Worm (Caenorhabditis elegans) whole organism, L1 larva: ENCODE data around the gene nhr-125.

Source experiments
- blmp-1 ChIP-seq: fragments of 150-350 bp; optimal IDR thresholded peaks from 2 replicates; lab custom pipeline; 2014; ENCODE audit warnings: missing biosample characterization, missing genetic modification characterization
- dpl-1 ChIP-seq, 3 experiments: fragments of 150-350 bp in 2 of 3; sonication (generic microtip) in 1 of 3; optimal IDR thresholded peaks; 2 replicates each; lab custom pipeline; 2014 to 2017; ENCODE audit warnings: missing biosample characterization in 3 of 3, missing genetic modification characterization in 3 of 3, missing genetic modification reagents in 3 of 3
- fos-1 ChIP-seq: fragments of 150-350 bp; optimal IDR thresholded peaks from 2 replicates; lab custom pipeline; 2014; ENCODE audit warnings: missing biosample characterization, missing genetic modification characterization
- lin-13 ChIP-seq: fragments of 150-350 bp; optimal IDR thresholded peaks from 2 replicates; lab custom pipeline; 2014; ENCODE audit warnings: missing biosample characterization, missing genetic modification reagents, missing genetic modification characterization
- nhr-11 ChIP-seq: fragments of 150-350 bp; optimal IDR thresholded peaks from 2 replicates; lab custom pipeline; 2014; ENCODE audit warnings: missing biosample characterization, missing genetic modification characterization
- nhr-12 ChIP-seq: sonication (generic microtip); optimal IDR thresholded peaks from 2 replicates; lab custom pipeline; 2017; ENCODE audit warnings: missing biosample characterization, missing genetic modification characterization
- nhr-90 ChIP-seq: sonication (generic microtip); optimal IDR thresholded peaks from 2 replicates; lab custom pipeline; 2016; ENCODE audit warnings: mild to moderate bottlenecking, missing genetic modification characterization, missing compliant biosample characterization; ENCODE audit not compliant: poor library complexity
- unc-62 ChIP-seq: fragments of 150-350 bp; optimal IDR thresholded peaks from 2 replicates; lab custom pipeline; 2014; ENCODE audit warnings: missing biosample characterization, missing genetic modification reagents, missing genetic modification characterization
- ztf-11 ChIP-seq, 2 experiments: sonication (generic microtip); optimal IDR thresholded peaks; 2 replicates each; lab custom pipeline; 2016 to 2017; ENCODE audit warnings: missing genetic modification characterization in 2 of 2, missing biosample characterization in 1 of 2, missing compliant biosample characterization in 1 of 2

DNA sequence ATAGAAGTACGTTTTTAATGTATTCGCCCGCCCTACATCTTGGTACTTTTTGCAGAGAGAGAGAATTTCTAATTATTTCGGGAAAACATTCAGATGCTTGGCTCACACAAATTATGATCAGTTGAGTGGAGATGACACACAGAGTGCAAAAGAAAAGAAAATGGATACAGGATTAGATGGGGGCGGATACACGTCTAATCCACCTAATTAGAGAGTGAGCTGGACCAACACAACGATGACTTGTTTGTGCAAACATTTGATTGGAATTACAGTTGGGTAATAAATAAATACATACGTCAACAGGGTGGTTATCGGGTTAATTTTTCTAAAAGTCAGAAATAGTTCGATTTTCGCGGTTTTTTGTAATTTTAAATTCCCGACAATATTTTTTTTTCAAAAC is 33.8 kb upstream of the nhr-125 start:
- TF ChIP-seq nhr-90 (no peak), nhr-11 (tag; lab: Kevin White, UChicago) (no peak), unc-62 (GFP tag; lab: Kevin White, UChicago) (no peak), fos-1 (tag; lab: Kevin White, UChicago) (no peak), blmp-1 (no peak), lin-13 (GFP tag; lab: Kevin White, UChicago) (no peak), nhr-12 (no peak), dpl-1 (GFP tag; optimal IDR thresholded peaks at IDR 0.05; lab: Kevin White, UChicago) (no peak), ztf-11 (tag; optimal IDR thresholded peaks at IDR 0.05; lab: Kevin White, UChicago) (no peak)
